Worm (Caenorhabditis elegans) whole organism, L4 larva: ENCODE data around the gene pks-1.

Experiments
- D1046.2 ChIP-seq: fragments of 200-800 bp; sonication (Bioruptor generic); IDR thresholded peaks from 2 replicates; pipeline ENCODE4 v1.3.6; 2022; ENCODE audit warnings: missing genetic modification characterization, missing compliant biosample characterization
- F26F4.8 ChIP-seq: fragments of 200-800 bp; sonication (Bioruptor generic); conservative IDR thresholded peaks from 2 replicates; pipeline ENCODE4 v1.3.6; 2022; ENCODE audit warnings: missing genetic modification characterization, missing compliant biosample characterization
- R02D3.7 ChIP-seq: fragments of 150-350 bp; sonication (generic microtip); optimal IDR thresholded peaks from 3 replicates; lab custom pipeline; 2014; ENCODE audit warnings: missing biosample characterization, missing genetic modification characterization
- T26A8.4 ChIP-seq: fragments of 200-800 bp; sonication (Bioruptor generic); IDR thresholded peaks from 2 replicates; pipeline ENCODE4 v1.3.6; 2022; ENCODE audit warnings: missing genetic modification characterization, missing compliant biosample characterization
- Y105C5A.15 ChIP-seq: fragments of 200-800 bp; sonication (Bioruptor generic); IDR thresholded peaks from 2 replicates; pipeline ENCODE4 v1.3.6; 2022; ENCODE audit warnings: missing genetic modification characterization, missing compliant biosample characterization
- Y75B8A.6 ChIP-seq: fragments of 200-800 bp; sonication (Bioruptor generic); IDR thresholded peaks from 2 replicates; pipeline ENCODE4 v1.3.6; 2022; ENCODE audit warnings: missing genetic modification reagents, missing genetic modification characterization, missing compliant biosample characterization
- ZK546.5 ChIP-seq, 2 experiments: sonication (generic microtip); optimal IDR thresholded peaks; 2 replicates each; lab custom pipeline; 2017; ENCODE audit warnings: missing biosample characterization in 2 of 2, missing genetic modification characterization in 2 of 2
- aha-1 ChIP-seq: fragments of 150-350 bp; peaks from one replicate; lab custom pipeline; 2014; ENCODE audit warnings: missing biosample characterization, missing genetic modification characterization
- ama-1 ChIP-seq: fragments of 150-350 bp; optimal IDR thresholded peaks from 2 replicates; lab custom pipeline; 2014; ENCODE audit warnings: inconsistent platforms, mixed read lengths
- arid-1 ChIP-seq: fragments of 200-800 bp; sonication (Bioruptor generic); conservative IDR thresholded peaks from 2 replicates; pipeline ENCODE4 v1.3.6; 2022; ENCODE audit warnings: missing genetic modification reagents, missing genetic modification characterization, missing compliant biosample characterization
- ceh-20 ChIP-seq: fragments of 200-800 bp; sonication (Bioruptor generic); IDR thresholded peaks from 2 replicates; pipeline ENCODE4 v1.3.6; 2022; ENCODE audit warnings: missing genetic modification reagents, missing genetic modification characterization, missing compliant biosample characterization
- ceh-44 ChIP-seq: fragments of 200-800 bp; sonication (Bioruptor generic); IDR thresholded peaks from 2 replicates; pipeline ENCODE4 v1.3.6; 2022; ENCODE audit warnings: missing genetic modification reagents, missing genetic modification characterization, missing compliant biosample characterization
- ceh-82 ChIP-seq: sonication (generic microtip); optimal IDR thresholded peaks from 2 replicates; lab custom pipeline; 2017; ENCODE audit warnings: missing biosample characterization, missing genetic modification characterization
- daf-16 ChIP-seq, 3 experiments: sonication (generic microtip); optimal IDR thresholded peaks; 2 replicates each; lab custom pipeline; 2016 to 2017; ENCODE audit warnings: missing genetic modification characterization in 3 of 3, missing genetic modification reagents in 3 of 3, mild to moderate bottlenecking in 2 of 3, missing compliant biosample characterization in 2 of 3, missing biosample characterization in 1 of 3, moderate library complexity in 1 of 3
- dmd-9 ChIP-seq: fragments of 200-800 bp; sonication (Bioruptor generic); IDR thresholded peaks from 2 replicates; pipeline ENCODE4 v1.3.6; 2022; ENCODE audit warnings: missing genetic modification reagents, missing genetic modification characterization, missing compliant biosample characterization
- dve-1 ChIP-seq: sonication (generic microtip); optimal IDR thresholded peaks from 2 replicates; lab custom pipeline; 2017; ENCODE audit warnings: antibody characterized with exemption, mild to moderate bottlenecking, missing genetic modification characterization, missing compliant biosample characterization; ENCODE audit not compliant: insufficient read depth
- egl-27 ChIP-seq: sonication (generic microtip); optimal IDR thresholded peaks from 3 replicates; lab custom pipeline; 2017; ENCODE audit warnings: missing biosample characterization, missing genetic modification reagents, missing genetic modification characterization
- egl-43 ChIP-seq: fragments of 200-800 bp; sonication (Bioruptor generic); IDR thresholded peaks from 2 replicates; pipeline ENCODE4 v1.3.6; 2022; ENCODE audit warnings: missing genetic modification reagents, missing genetic modification characterization, missing compliant biosample characterization
- hif-1 ChIP-seq, 2 experiments: sonication (generic microtip); optimal IDR thresholded peaks; 2 replicates each; lab custom pipeline; 2016 to 2017; ENCODE audit warnings: missing compliant biosample characterization in 2 of 2, missing genetic modification characterization in 2 of 2, missing genetic modification reagents in 2 of 2, missing genotype in 2 of 2, mild to moderate bottlenecking in 1 of 2
- lin-13 ChIP-seq: fragments of 150-350 bp; optimal IDR thresholded peaks from 2 replicates; lab custom pipeline; 2014; ENCODE audit warnings: missing biosample characterization, missing genetic modification reagents, missing genetic modification characterization
- lin-15B ChIP-seq: fragments of 150-350 bp; sonication (generic microtip); optimal IDR thresholded peaks from 3 replicates; lab custom pipeline; 2014; ENCODE audit warnings: missing biosample characterization, missing genetic modification characterization
- lin-29 ChIP-seq: fragments of 200-800 bp; sonication (Bioruptor generic); IDR thresholded peaks from 2 replicates; pipeline ENCODE4 v1.3.6; 2022; ENCODE audit warnings: missing genetic modification reagents, missing genetic modification characterization, missing compliant biosample characterization
- lir-3 ChIP-seq: sonication (generic microtip); optimal IDR thresholded peaks from 2 replicates; lab custom pipeline; 2016; ENCODE audit warnings: mild to moderate bottlenecking, missing genetic modification characterization, missing compliant biosample characterization
- mdl-1 ChIP-seq, 2 experiments: fragments of 150-350 bp in 1 of 2; sonication (generic microtip) in 1 of 2; optimal IDR thresholded peaks; 2 replicates each; lab custom pipeline; 2014 to 2017; ENCODE audit warnings: missing biosample characterization in 2 of 2, missing genetic modification characterization in 2 of 2
- mes-2 ChIP-seq: sonication (generic microtip); optimal IDR thresholded peaks from 2 replicates; lab custom pipeline; 2016; ENCODE audit warnings: missing genotype, mild to moderate bottlenecking, missing genetic modification characterization, missing compliant biosample characterization; ENCODE audit not compliant: poor library complexity, severe bottlenecking
- nhr-11 ChIP-seq: fragments of 150-350 bp; optimal IDR thresholded peaks from 2 replicates; lab custom pipeline; 2014; ENCODE audit warnings: missing biosample characterization, missing genetic modification characterization
- nhr-25 ChIP-seq: sonication (generic microtip); optimal IDR thresholded peaks from 2 replicates; lab custom pipeline; 2017; ENCODE audit warnings: missing genetic modification characterization, mild to moderate bottlenecking, missing compliant biosample characterization, antibody characterized with exemption, moderate library complexity, borderline replicate concordance; ENCODE audit not compliant: insufficient read depth
- nhr-28 ChIP-seq: fragments of 150-350 bp; optimal IDR thresholded peaks from 2 replicates; lab custom pipeline; 2014; ENCODE audit warnings: missing biosample characterization, missing genetic modification characterization
- nhr-41 ChIP-seq: fragments of 200-800 bp; sonication (Bioruptor generic); IDR thresholded peaks from 2 replicates; pipeline ENCODE4 v1.3.6; 2022; ENCODE audit warnings: missing genetic modification reagents, missing genetic modification characterization, missing compliant biosample characterization
- pha-4 ChIP-seq, 2 experiments: fragments of 150-350 bp in 1 of 2; fragments of 200-800 bp in 1 of 2; sonication (Bioruptor generic) in 1 of 2; IDR thresholded peaks in 1 of 2; optimal IDR thresholded peaks in 1 of 2; 2 replicates each; pipeline versions ENCODE4 v1.3.6 to Lab custom; 2014 to 2022; ENCODE audit warnings: missing genetic modification characterization in 2 of 2, missing genetic modification reagents in 2 of 2, missing biosample characterization in 1 of 2, missing compliant biosample characterization in 1 of 2
- pqm-1 ChIP-seq: sonication (generic microtip); optimal IDR thresholded peaks from 2 replicates; lab custom pipeline; 2017; ENCODE audit warnings: missing biosample characterization, missing genetic modification characterization
- saeg-2 ChIP-seq: fragments of 200-800 bp; sonication (Bioruptor generic); IDR thresholded peaks from 2 replicates; pipeline ENCODE4 v1.3.6; 2022; ENCODE audit warnings: missing genetic modification reagents, missing genetic modification characterization, missing compliant biosample characterization
- skn-1 ChIP-seq: fragments of 150-350 bp; optimal IDR thresholded peaks from 2 replicates; lab custom pipeline; 2014; ENCODE audit warnings: missing biosample characterization, missing genetic modification characterization
- snpc-1.2 ChIP-seq: fragments of 200-800 bp; sonication (Bioruptor generic); IDR thresholded peaks from 2 replicates; pipeline ENCODE4 v1.3.6; 2022; ENCODE audit warnings: missing genetic modification reagents, missing genetic modification characterization, missing compliant biosample characterization
- snpc-4 ChIP-seq: fragments of 150-350 bp; optimal IDR thresholded peaks from 2 replicates; lab custom pipeline; 2014; ENCODE audit warnings: missing biosample characterization, missing genetic modification characterization
- spr-1 ChIP-seq: sonication (generic microtip); optimal IDR thresholded peaks from 2 replicates; lab custom pipeline; 2016; ENCODE audit warnings: mild to moderate bottlenecking, missing genetic modification characterization, missing compliant biosample characterization
- tra-1 ChIP-seq: fragments of 200-800 bp; sonication (Bioruptor generic); IDR thresholded peaks from 2 replicates; pipeline ENCODE4 v1.3.6; 2022; ENCODE audit warnings: missing genetic modification reagents, missing genetic modification characterization, missing compliant biosample characterization
- unc-62 ChIP-seq, 3 experiments: fragments of 150-350 bp in 1 of 3; sonication (generic microtip); optimal IDR thresholded peaks in 2 of 3; peaks in 1 of 3; 1 replicate in 1 of 3; 2 replicates in 2 of 3; lab custom pipeline; 2014 to 2017; ENCODE audit warnings: missing biosample characterization in 3 of 3, missing genetic modification characterization in 3 of 3, missing genetic modification reagents in 3 of 3, missing genotype in 1 of 3
- vab-7 ChIP-seq: fragments of 200-800 bp; sonication (Bioruptor generic); IDR thresholded peaks from 2 replicates; pipeline ENCODE4 v1.3.6; 2022; ENCODE audit warnings: missing genetic modification reagents, missing genetic modification characterization, missing compliant biosample characterization
- zag-1 ChIP-seq: fragments of 150-350 bp; optimal IDR thresholded peaks from 2 replicates; lab custom pipeline; 2014; ENCODE audit warnings: missing biosample characterization, missing genetic modification characterization
- zfp-2 ChIP-seq: sonication (generic microtip); optimal IDR thresholded peaks from 2 replicates; lab custom pipeline; 2016; ENCODE audit warnings: mild to moderate bottlenecking, missing genetic modification characterization, missing compliant biosample characterization
- zip-2 ChIP-seq: fragments of 150-350 bp; optimal IDR thresholded peaks from 2 replicates; lab custom pipeline; 2014; ENCODE audit warnings: missing biosample characterization, missing genetic modification characterization

Gene pks-1

DNA sequence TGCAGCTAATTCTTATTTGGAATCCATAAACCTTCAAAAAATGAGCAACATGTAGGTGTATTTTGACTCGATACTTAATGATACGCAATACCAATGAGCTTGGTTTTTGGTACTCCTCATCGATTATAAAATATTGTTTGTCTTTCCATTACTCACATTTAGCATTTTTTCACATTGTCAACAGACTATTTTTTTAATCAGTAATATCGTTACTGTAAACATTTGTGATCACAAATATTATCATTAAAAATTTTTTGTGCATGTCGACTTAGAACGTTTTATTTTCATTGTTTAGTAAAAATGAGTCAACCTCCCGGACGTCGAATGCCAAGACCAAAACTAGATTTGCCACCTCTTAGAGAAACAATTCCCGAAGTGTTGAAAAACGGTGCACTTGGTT lies 36.3 kb upstream of the pks-1 start, which contains the start of gene sek-5:
Gene sek-5 (plus strand): TSS at position 301 of the 400 bp plus-strand sequence.
- TF ChIP-seq tra-1 (GFP tag; lab: Robert Waterston, UW) (no peak), R02D3.7 (no peak), ZK546.5 (tag; optimal IDR thresholded peaks at IDR 0.05; lab: Kevin White, UChicago) (no peak), hif-1 (tag; optimal IDR thresholded peaks at IDR 0.05; lab: Kevin White, UChicago) (no peak), ceh-20 (GFP tag; lab: Robert Waterston, UW) (no peak), T26A8.4 (GFP tag; lab: Robert Waterston, UW) (no peak)

DNA sequence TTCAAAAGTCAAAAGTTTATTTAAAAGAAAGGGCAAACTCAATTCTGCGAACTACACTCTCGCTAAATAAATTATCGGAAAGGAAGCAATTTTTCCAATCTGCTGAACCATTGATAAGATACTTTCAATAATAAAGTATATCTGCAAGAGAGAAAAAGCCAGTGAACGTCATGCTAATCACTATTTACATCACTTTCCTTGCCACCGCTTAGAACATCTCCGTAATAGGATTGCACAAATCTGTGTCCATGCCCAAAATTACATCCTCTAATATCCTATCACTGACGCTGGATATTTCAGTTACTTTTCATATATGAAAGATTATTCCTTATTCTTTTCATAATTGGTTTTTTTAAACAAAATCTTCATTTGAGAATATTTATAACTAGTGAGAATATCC lies 30.8 kb upstream of the pks-1 start:
- no peak for TF ChIP-seq ceh-44 (GFP tag; lab: Robert Waterston, UW)
- peak in 1 of 2 experiments; percentile 87 for TF ChIP-seq unc-62 (GFP tag; optimal IDR thresholded peaks at IDR 0.05 in 1 of 2; lab: Kevin White, UChicago)
- TF ChIP-seq unc-62 (tag; optimal IDR thresholded peaks at IDR 0.05; lab: Kevin White, UChicago), result no peak
- TF ChIP-seq, all 104 proteins: peak for 1

DNA sequence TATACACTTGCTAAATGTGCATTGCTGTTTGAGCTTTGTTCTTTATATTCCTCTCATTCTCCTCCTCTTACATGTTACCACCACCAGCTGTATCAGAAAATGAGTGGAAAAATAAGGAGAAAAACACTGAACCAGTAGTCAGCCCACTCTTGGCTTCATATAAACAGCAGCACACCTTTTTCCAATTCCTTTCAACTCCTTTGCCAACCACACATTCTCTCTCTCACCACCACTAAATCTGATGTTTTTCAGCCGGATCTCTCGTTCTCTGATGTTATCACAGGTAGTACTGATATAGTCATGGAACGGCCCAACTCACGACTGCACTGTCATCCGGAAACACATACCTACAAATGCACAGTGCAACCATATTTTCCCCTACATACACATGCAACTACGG lies 27.1 kb upstream of the pks-1 start, which contains the start of gene kcnl-3:
Gene kcnl-3 (plus strand): TSS at position 301 of the 400 bp plus-strand sequence.
- TF ChIP-seq aha-1 (tag; lab: Kevin White, UChicago) (peak; percentile 15), spr-1 (no peak)

DNA sequence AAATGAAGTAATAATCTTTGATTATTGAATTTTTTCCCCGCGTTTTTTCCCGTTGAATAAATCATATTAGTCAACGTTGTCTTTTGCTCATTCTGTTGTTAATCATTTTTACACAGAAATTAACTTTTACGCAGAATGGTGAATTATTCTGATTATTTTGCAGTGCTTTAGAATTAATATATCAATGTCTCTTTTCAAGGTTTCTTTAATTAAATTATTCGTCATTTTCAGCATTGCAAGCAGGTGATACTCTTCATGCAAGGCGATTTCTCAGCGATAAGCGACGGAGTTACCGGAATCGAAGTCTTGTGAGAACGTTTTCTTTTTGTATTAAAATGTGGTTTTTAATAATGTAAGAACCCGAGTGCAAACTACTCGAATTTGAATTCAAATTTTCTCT lies 26.0 kb upstream of the pks-1 start:
- TF ChIP-seq snpc-1.2, result no peak
- no peak for TF ChIP-seq nhr-41 (GFP tag; lab: Robert Waterston, UW)
- TF ChIP-seq zag-1, result no peak
- TF ChIP-seq ama-1, result no peak
- no peak for TF ChIP-seq dve-1
- TF ChIP-seq lin-29 (GFP tag; lab: Robert Waterston, UW), result no peak
- no peak for TF ChIP-seq lin-15B

DNA sequence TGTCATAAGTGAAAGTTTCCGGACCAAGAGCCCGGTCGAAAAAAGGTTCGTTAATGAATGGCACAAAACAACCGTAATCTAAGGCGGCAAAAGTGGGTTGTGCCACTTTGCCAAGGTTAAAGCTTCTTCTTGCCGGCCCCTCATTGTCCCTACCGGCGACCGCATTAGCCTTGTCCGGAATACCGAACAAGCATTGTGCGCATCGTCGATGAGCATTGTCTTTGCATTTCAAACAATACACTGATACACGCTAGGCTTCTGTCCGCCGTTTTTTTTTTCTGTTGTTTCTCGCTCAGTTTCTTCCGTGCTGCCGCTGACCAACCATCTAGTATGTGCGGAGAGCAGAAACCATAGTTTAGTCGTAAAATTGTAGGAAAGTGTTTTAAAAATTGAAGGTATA lies 16.3 kb upstream of the pks-1 start, which contains the start of gene C03F11.2:
Gene C03F11.2 (minus strand): TSS at position 101 of the 400 bp plus-strand sequence.
- TF ChIP-seq daf-16 (GFP tag; optimal IDR thresholded peaks at IDR 0.05; lab: Kevin White, UChicago) (no peak), daf-16 (tag; optimal IDR thresholded peaks at IDR 0.05; lab: Kevin White, UChicago) (peak; percentile 14), Y75B8A.6 (GFP tag; lab: Robert Waterston, UW) (no peak), nhr-28 (peak; percentile 38), pqm-1 (tag; lab: Kevin White, UChicago) (peak; percentile 38), mes-2 (tag; lab: Kevin White, UChicago) (no peak), zfp-2 (tag; lab: Kevin White, UChicago) (no peak), vab-7 (GFP tag; lab: Robert Waterston, UW) (no peak), ceh-82 (no peak)

DNA sequence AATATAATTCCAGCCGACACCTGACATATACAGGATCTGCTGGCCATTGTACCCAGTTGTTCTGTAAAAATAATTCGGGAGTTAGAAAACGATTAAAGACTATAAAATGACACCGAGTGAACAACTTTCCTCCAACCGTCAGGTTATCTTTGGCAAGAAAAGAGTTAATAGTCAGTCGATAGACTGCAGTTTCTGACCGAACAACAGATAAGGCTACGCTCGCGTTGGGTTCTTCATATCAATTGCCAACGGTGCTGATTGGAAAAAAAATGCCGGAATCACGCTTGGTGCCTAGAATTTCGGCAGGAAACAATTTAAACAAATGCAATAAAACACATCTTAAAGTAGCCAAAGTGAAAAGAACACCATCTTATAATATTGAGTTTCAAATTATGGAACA lies 13.1 kb upstream of the pks-1 start, which contains the start of gene scav-1:
Gene scav-1 (minus strand): TSS at position 61 of the 400 bp plus-strand sequence.
- TF ChIP-seq D1046.2 (GFP tag; lab: Robert Waterston, UW) (no peak), daf-16 (GFP tag; optimal IDR thresholded peaks at IDR 0.05; lab: Kevin White, UChicago) (no peak), daf-16 (tag; optimal IDR thresholded peaks at IDR 0.05; lab: Kevin White, UChicago) (peak; percentile 81), zag-1 (no peak), egl-43 (GFP tag; lab: Robert Waterston, UW) (no peak), arid-1 (no peak), egl-27 (tag; lab: Kevin White, UChicago) (no peak), F26F4.8 (GFP tag; lab: Robert Waterston, UW) (no peak), mdl-1 (tag; optimal IDR thresholded peaks at IDR 0.05; lab: Kevin White, UChicago) (no peak), nhr-25 (tag; lab: Kevin White, UChicago) (no peak), R02D3.7 (no peak), nhr-11 (tag; lab: Kevin White, UChicago) (no peak), skn-1 (tag; lab: Kevin White, UChicago) (no peak), Y105C5A.15 (GFP tag; lab: Robert Waterston, UW) (no peak), zip-2 (no peak), saeg-2 (GFP tag; lab: Robert Waterston, UW) (no peak), lin-13 (GFP tag; lab: Kevin White, UChicago) (no peak), snpc-4 (tag; lab: Kevin White, UChicago) (no peak), dmd-9 (GFP tag; lab: Robert Waterston, UW) (no peak), pha-4 (GFP tag; IDR thresholded peaks at IDR 0.05; lab: Robert Waterston, UW) (no peak), pha-4 (tag; optimal IDR thresholded peaks at IDR 0.05; lab: Kevin White, UChicago) (no peak), lir-3 (no peak)
